Worm (Caenorhabditis elegans) whole organism, L4/young adult: ENCODE results near the gene M151.10.

ENCODE experiments used
- W03F9.2 ChIP-seq: fragments of 150-350 bp; optimal IDR thresholded peaks from 2 replicates; lab custom pipeline; 2014; ENCODE audit warnings: missing biosample characterization, missing genetic modification characterization
- dao-5 ChIP-seq: sonication (generic microtip); optimal IDR thresholded peaks from 2 replicates; lab custom pipeline; 2016; ENCODE audit warnings: missing genotype, missing genetic modification characterization, moderate library complexity, missing compliant biosample characterization
- him-1 ChIP-seq: sonication (generic microtip); optimal IDR thresholded peaks from 2 replicates; lab custom pipeline; 2016; ENCODE audit warnings: missing genotype, missing genetic modification reagents, missing genetic modification characterization, missing compliant biosample characterization

DNA sequence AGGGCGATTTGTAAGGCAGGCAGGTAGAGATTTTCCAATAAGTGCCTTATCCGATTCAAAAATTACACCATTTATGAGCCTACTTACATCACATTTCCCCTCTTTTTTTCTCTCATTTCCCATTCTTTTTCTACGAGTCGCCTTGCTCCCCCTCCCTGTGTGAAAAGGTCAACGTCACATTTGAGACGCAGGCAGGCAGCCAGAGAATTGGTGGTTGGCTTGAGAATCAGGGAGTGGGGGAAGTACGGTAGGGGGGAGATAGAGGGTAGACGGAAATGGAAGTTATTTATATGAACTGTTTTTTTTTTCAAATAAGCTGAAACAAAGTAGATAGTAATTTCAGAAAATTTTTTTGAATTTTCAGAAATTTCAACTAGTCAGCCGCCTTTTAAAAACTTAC is 23.5 kb downstream of the M151.10 start:
- TF ChIP-seq him-1 = no peak
- no peak for TF ChIP-seq W03F9.2
- no peak for TF ChIP-seq dao-5
